Worm (Caenorhabditis elegans) whole organism, L1 larva: Measurements from ENCODE around the gene C35D10.7.

Experiments used
- C16A3.4 ChIP-seq: fragments of 150-350 bp; optimal IDR thresholded peaks from 2 replicates; lab custom pipeline; 2014; ENCODE audit warnings: missing biosample characterization, missing genetic modification characterization
- F16B12.6 ChIP-seq: fragments of 150-350 bp; optimal IDR thresholded peaks from 2 replicates; lab custom pipeline; 2014; ENCODE audit warnings: missing biosample characterization, missing genetic modification characterization
- aha-1 ChIP-seq: fragments of 150-350 bp; optimal IDR thresholded peaks from 2 replicates; lab custom pipeline; 2014; ENCODE audit warnings: missing biosample characterization, missing genetic modification characterization
- aly-2 ChIP-seq: fragments of 150-350 bp; optimal IDR thresholded peaks from 2 replicates; lab custom pipeline; 2014; ENCODE audit warnings: missing biosample characterization, missing genetic modification characterization
- ama-1 ChIP-seq: fragments of 150-350 bp; optimal IDR thresholded peaks from 2 replicates; lab custom pipeline; 2014
- ceh-63 ChIP-seq: fragments of 200-800 bp; sonication (Bioruptor generic); optimal IDR thresholded peaks from 2 replicates; lab custom pipeline; 2018; ENCODE audit warnings: mild to moderate bottlenecking, missing genetic modification characterization, missing compliant biosample characterization
- ceh-8 ChIP-seq: fragments of 200-800 bp; sonication (Bioruptor generic); optimal IDR thresholded peaks from 2 replicates; lab custom pipeline; 2018; ENCODE audit warnings: mild to moderate bottlenecking, missing genetic modification characterization, moderate library complexity, missing compliant biosample characterization
- ceh-82 ChIP-seq, 3 experiments: fragments of 150-350 bp in 1 of 3; sonication (generic microtip) in 2 of 3; optimal IDR thresholded peaks; 2 replicates each; lab custom pipeline; 2014 to 2017; ENCODE audit warnings: missing biosample characterization in 3 of 3, missing genetic modification characterization in 3 of 3
- ceh-88 ChIP-seq: fragments of 200-800 bp; sonication (Bioruptor generic); IDR thresholded peaks from 2 replicates; pipeline ENCODE4 v1.3.6; 2022; ENCODE audit warnings: missing genetic modification characterization, missing compliant biosample characterization
- ceh-90 ChIP-seq: sonication (generic microtip); optimal IDR thresholded peaks from 2 replicates; lab custom pipeline; 2016; ENCODE audit warnings: missing genetic modification characterization, missing compliant biosample characterization
- dpl-1 ChIP-seq, 3 experiments: fragments of 150-350 bp in 2 of 3; sonication (generic microtip) in 1 of 3; optimal IDR thresholded peaks; 2 replicates each; lab custom pipeline; 2014 to 2017; ENCODE audit warnings: missing biosample characterization in 3 of 3, missing genetic modification characterization in 3 of 3, missing genetic modification reagents in 3 of 3
- dsc-1 ChIP-seq: sonication (generic microtip); optimal IDR thresholded peaks from 2 replicates; lab custom pipeline; 2016; ENCODE audit warnings: mild to moderate bottlenecking, missing genetic modification characterization, missing compliant biosample characterization
- efl-1 ChIP-seq, 4 experiments: fragments of 150-350 bp; optimal IDR thresholded peaks in 3 of 4; peaks in 1 of 4; 1 replicate in 1 of 4; 2 replicates in 3 of 4; lab custom pipeline; 2014; ENCODE audit warnings: missing biosample characterization in 2 of 4, missing genetic modification characterization in 2 of 4, missing genetic modification reagents in 2 of 4
- efl-3 ChIP-seq: fragments of 200-800 bp; sonication (Bioruptor generic); optimal IDR thresholded peaks from 2 replicates; lab custom pipeline; 2018; ENCODE audit warnings: mild to moderate bottlenecking, missing genetic modification characterization, missing compliant biosample characterization
- egl-13 ChIP-seq: sonication (generic microtip); optimal IDR thresholded peaks from 2 replicates; lab custom pipeline; 2016; ENCODE audit warnings: missing genotype, missing genetic modification reagents, missing genetic modification characterization, missing compliant biosample characterization
- fkh-10 ChIP-seq: sonication (generic microtip); optimal IDR thresholded peaks from 2 replicates; lab custom pipeline; 2017; ENCODE audit warnings: missing biosample characterization, missing genetic modification reagents, missing genetic modification characterization
- fkh-8 ChIP-seq: sonication (generic microtip); optimal IDR thresholded peaks from 2 replicates; lab custom pipeline; 2016; ENCODE audit warnings: mild to moderate bottlenecking, missing genetic modification characterization, missing compliant biosample characterization
- fos-1 ChIP-seq: fragments of 150-350 bp; optimal IDR thresholded peaks from 2 replicates; lab custom pipeline; 2014; ENCODE audit warnings: missing biosample characterization, missing genetic modification characterization
- hlh-17 ChIP-seq: fragments of 200-800 bp; sonication (Bioruptor generic); optimal IDR thresholded peaks from 2 replicates; lab custom pipeline; 2018; ENCODE audit warnings: missing genetic modification characterization, mild to moderate bottlenecking, missing compliant biosample characterization, moderate library complexity, borderline replicate concordance
- hpl-2 ChIP-seq: fragments of 150-350 bp; optimal IDR thresholded peaks from 2 replicates; lab custom pipeline; 2014; ENCODE audit warnings: missing biosample characterization, missing genetic modification reagents, missing genetic modification characterization
- irx-1 ChIP-seq: sonication (generic microtip); optimal IDR thresholded peaks from 2 replicates; lab custom pipeline; 2016; ENCODE audit warnings: missing genetic modification characterization, missing compliant biosample characterization
- lin-14 ChIP-seq: fragments of 200-800 bp; sonication (Bioruptor generic); optimal IDR thresholded peaks from 2 replicates; lab custom pipeline; 2018; ENCODE audit warnings: mild to moderate bottlenecking, missing genetic modification characterization, moderate library complexity, missing compliant biosample characterization
- lin-35 ChIP-seq, 2 experiments: fragments of 150-350 bp; optimal IDR thresholded peaks; 2 replicates each; lab custom pipeline; 2014; ENCODE audit warnings: missing biosample characterization in 2 of 2, missing genetic modification characterization in 2 of 2, missing genetic modification reagents in 2 of 2
- lir-3 ChIP-seq: sonication (generic microtip); optimal IDR thresholded peaks from 2 replicates; lab custom pipeline; 2016; ENCODE audit warnings: mild to moderate bottlenecking, missing genetic modification characterization, moderate library complexity, missing compliant biosample characterization; ENCODE audit not compliant: poor library complexity
- mab-9 ChIP-seq: fragments of 200-800 bp; sonication (Bioruptor generic); IDR thresholded peaks from 2 replicates; pipeline ENCODE4 v1.3.6; 2022; ENCODE audit warnings: missing genetic modification reagents, missing genetic modification characterization, missing compliant biosample characterization
- mdl-1 ChIP-seq, 2 experiments: fragments of 150-350 bp; optimal IDR thresholded peaks; 2 replicates each; lab custom pipeline; 2014 to 2017; ENCODE audit warnings: missing biosample characterization in 2 of 2, missing genetic modification characterization in 2 of 2, inconsistent platforms in 1 of 2
- mep-1 ChIP-seq: fragments of 150-350 bp; optimal IDR thresholded peaks from 2 replicates; lab custom pipeline; 2014; ENCODE audit warnings: missing biosample characterization, missing genetic modification characterization
- nhr-11 ChIP-seq: fragments of 150-350 bp; optimal IDR thresholded peaks from 2 replicates; lab custom pipeline; 2014; ENCODE audit warnings: missing biosample characterization, missing genetic modification characterization
- nhr-19 ChIP-seq: fragments of 200-800 bp; sonication (Bioruptor generic); conservative IDR thresholded peaks from 2 replicates; pipeline ENCODE4 v1.3.6; 2022; ENCODE audit warnings: missing genetic modification characterization, missing compliant biosample characterization
- nhr-20 ChIP-seq: sonication (generic microtip); optimal IDR thresholded peaks from 2 replicates; lab custom pipeline; 2016; ENCODE audit warnings: mild to moderate bottlenecking, missing genetic modification characterization, missing compliant biosample characterization
- nhr-237 ChIP-seq: fragments of 150-350 bp; optimal IDR thresholded peaks from 2 replicates; lab custom pipeline; 2014; ENCODE audit warnings: missing biosample characterization, missing genetic modification characterization
- nhr-28 ChIP-seq: fragments of 150-350 bp; optimal IDR thresholded peaks from 2 replicates; lab custom pipeline; 2014; ENCODE audit warnings: missing biosample characterization, missing genetic modification characterization
- nhr-76 ChIP-seq: sonication (generic microtip); optimal IDR thresholded peaks from 2 replicates; lab custom pipeline; 2017; ENCODE audit warnings: missing biosample characterization, missing genetic modification characterization
- nhr-84 ChIP-seq: sonication (generic microtip); optimal IDR thresholded peaks from 2 replicates; lab custom pipeline; 2017; ENCODE audit warnings: missing biosample characterization, missing genetic modification characterization
- nhr-85 ChIP-seq: sonication (generic microtip); peaks from one replicate; lab custom pipeline; 2016; ENCODE audit warnings: missing genetic modification characterization, inconsistent platforms, missing compliant biosample characterization
- pax-3 ChIP-seq: fragments of 200-800 bp; sonication (Bioruptor generic); optimal IDR thresholded peaks from 2 replicates; lab custom pipeline; 2018; ENCODE audit warnings: mild to moderate bottlenecking, missing genetic modification characterization, moderate library complexity, missing compliant biosample characterization
- rnt-1 ChIP-seq: sonication (generic microtip); optimal IDR thresholded peaks from 2 replicates; lab custom pipeline; 2016; ENCODE audit warnings: mild to moderate bottlenecking, missing genetic modification characterization, moderate library complexity, missing compliant biosample characterization
- skn-1 ChIP-seq: fragments of 150-350 bp; optimal IDR thresholded peaks from 2 replicates; lab custom pipeline; 2014; ENCODE audit warnings: missing biosample characterization, missing genetic modification characterization
- snpc-4 ChIP-seq: fragments of 150-350 bp; optimal IDR thresholded peaks from 2 replicates; lab custom pipeline; 2014; ENCODE audit warnings: missing biosample characterization, missing genetic modification characterization
- sox-4 ChIP-seq: sonication (generic microtip); optimal IDR thresholded peaks from 2 replicates; lab custom pipeline; 2016; ENCODE audit warnings: missing genetic modification characterization, missing compliant biosample characterization
- sptf-1 ChIP-seq: fragments of 150-350 bp; optimal IDR thresholded peaks from 2 replicates; lab custom pipeline; 2014; ENCODE audit warnings: missing biosample characterization, missing genetic modification characterization
- tbx-2 ChIP-seq: sonication (generic microtip); optimal IDR thresholded peaks from 2 replicates; lab custom pipeline; 2016; ENCODE audit warnings: missing genetic modification characterization, missing compliant biosample characterization
- tlp-1 ChIP-seq: fragments of 150-350 bp; optimal IDR thresholded peaks from 2 replicates; lab custom pipeline; 2014; ENCODE audit warnings: missing biosample characterization, missing genetic modification characterization
- unc-86 ChIP-seq: sonication (generic microtip); optimal IDR thresholded peaks from 2 replicates; lab custom pipeline; 2016; ENCODE audit warnings: missing genetic modification characterization, missing compliant biosample characterization
- zag-1 ChIP-seq: fragments of 150-350 bp; optimal IDR thresholded peaks from 2 replicates; lab custom pipeline; 2014; ENCODE audit warnings: missing biosample characterization, missing genetic modification characterization
- zip-4 ChIP-seq: fragments of 200-800 bp; sonication (Bioruptor generic); optimal IDR thresholded peaks from 2 replicates; lab custom pipeline; 2018; ENCODE audit warnings: mild to moderate bottlenecking, missing genetic modification characterization, moderate library complexity, missing compliant biosample characterization
- ztf-11 ChIP-seq, 2 experiments: sonication (generic microtip); optimal IDR thresholded peaks; 2 replicates each; lab custom pipeline; 2016 to 2017; ENCODE audit warnings: missing genetic modification characterization in 2 of 2, missing biosample characterization in 1 of 2, missing compliant biosample characterization in 1 of 2

C35D10.7 gene

DNA sequence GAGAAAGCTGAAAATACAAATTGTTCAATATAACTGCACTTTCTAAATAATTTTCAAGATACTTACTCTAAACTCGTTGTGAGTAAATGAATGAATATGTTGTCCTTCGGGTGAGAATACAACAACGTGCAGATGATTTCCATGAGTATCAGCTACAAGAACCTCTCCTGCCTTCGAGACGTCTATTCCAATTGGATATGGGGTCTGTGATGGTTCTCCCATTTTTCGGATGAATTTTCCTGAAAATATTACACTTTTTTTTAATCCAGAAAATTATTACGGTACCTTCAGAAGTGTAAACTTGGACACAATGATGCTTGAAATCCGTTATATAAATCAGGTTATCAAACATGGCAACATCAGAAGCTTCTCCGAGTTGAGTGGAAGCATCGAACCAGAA, 39.3 kb downstream of the C35D10.7 start:
- TF ChIP-seq nhr-237 (tag; lab: Kevin White, UChicago) (no peak), efl-1 (optimal IDR thresholded peaks at IDR 0.05; lab: Kevin White, UChicago) (no peak), efl-1 (GFP tag; optimal IDR thresholded peaks at IDR 0.05 in 1 of 2; lab: Kevin White, UChicago) (peak in 1 of 2 experiments; percentile 83), ceh-82 (tag; optimal IDR thresholded peaks at IDR 0.05; lab: Kevin White, UChicago) (no peak), dpl-1 (GFP tag; optimal IDR thresholded peaks at IDR 0.05; lab: Kevin White, UChicago) (no peak), F16B12.6 (tag; lab: Kevin White, UChicago) (no peak), aly-2 (tag; lab: Kevin White, UChicago) (peak; percentile 33), snpc-4 (no peak)

DNA sequence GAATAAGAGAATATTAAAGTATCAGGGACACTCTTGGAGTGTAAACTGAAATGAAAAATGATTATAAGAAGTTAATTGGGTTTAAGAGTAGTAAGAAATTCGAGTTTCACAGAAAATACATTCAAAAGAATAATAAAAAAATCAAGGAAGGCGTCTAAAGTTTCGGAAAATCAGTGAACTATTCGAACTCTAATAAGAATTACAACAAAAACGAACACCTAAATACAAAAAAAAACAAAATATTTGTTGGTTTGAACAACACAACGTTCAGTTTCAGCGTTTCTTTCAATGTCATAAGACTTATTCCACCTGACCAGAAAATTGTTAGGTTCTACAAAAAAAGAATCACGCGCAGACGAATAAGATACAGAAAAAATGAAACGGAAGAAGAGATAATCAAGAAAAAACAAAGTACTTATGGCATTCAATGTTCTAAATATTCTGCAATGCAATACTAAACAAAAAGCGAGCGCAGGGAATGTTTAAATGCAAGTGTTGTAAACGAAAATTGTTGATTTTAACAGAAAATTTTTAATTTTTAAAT, 43.1 kb downstream of the C35D10.7 start, which contains the start of gene nhl-2:
nhl-2 (minus strand) TSS at position 51 of the 544 bp plus-strand sequence.
- no peak for TF ChIP-seq aly-2 (tag; lab: Kevin White, UChicago)
- no peak for TF ChIP-seq efl-1 (optimal IDR thresholded peaks at IDR 0.05; lab: Kevin White, UChicago)
- peak in 1 of 2 experiments; percentile 84 for TF ChIP-seq efl-1 (GFP tag; optimal IDR thresholded peaks at IDR 0.05 in 1 of 2; lab: Kevin White, UChicago)
- TF ChIP-seq zag-1 = no peak
- peak in 1 of 2 experiments; percentile 5 for TF ChIP-seq lin-35 (GFP tag; optimal IDR thresholded peaks at IDR 0.05; lab: Kevin White, UChicago)
- TF ChIP-seq ceh-63 = no peak
- no peak for TF ChIP-seq hlh-17 (GFP tag; lab: Kevin White, UChicago)
- TF ChIP-seq nhr-85 = peak; percentile 41
- TF ChIP-seq aha-1 (tag; lab: Kevin White, UChicago) = no peak

DNA sequence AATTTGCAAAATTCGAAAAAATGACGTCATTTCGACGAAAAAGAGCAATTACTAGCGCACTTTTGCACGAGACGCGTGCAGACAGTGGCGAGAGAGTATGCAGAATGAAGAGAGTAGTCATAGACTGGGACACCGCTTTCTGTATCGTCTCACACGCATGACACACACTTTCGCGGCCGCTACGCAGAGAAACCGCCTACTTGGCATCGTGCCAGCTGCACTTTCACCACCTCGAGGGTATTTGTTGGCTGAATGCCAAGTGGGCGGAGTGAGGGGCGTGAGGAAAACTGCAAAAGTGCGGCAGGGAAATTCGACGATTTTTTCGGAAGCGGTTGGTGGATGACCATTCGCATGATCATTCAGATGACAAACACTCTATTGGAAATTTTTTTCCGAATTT, 43.7 kb downstream of the C35D10.7 start:
- TF ChIP-seq hpl-2 (GFP tag; lab: Kevin White, UChicago) (peak; percentile 95), fkh-10 (GFP tag; lab: Kevin White, UChicago) (peak; percentile 99), mab-9 (GFP tag; lab: Robert Waterston, UW) (peak; percentile 98), nhr-11 (tag; lab: Kevin White, UChicago) (peak; percentile 94), mdl-1 (tag; optimal IDR thresholded peaks at IDR 0.05; lab: Kevin White, UChicago) (peak; percentile 45 to 99), nhr-76 (tag; lab: Kevin White, UChicago) (peak; percentile 69), lir-3 (tag; lab: Kevin White, UChicago) (peak; percentile 98), aly-2 (tag; lab: Kevin White, UChicago) (peak; percentile 90), tbx-2 (tag; lab: Kevin White, UChicago) (peak; percentile 100), zag-1 (peak; percentile 30), skn-1 (peak; percentile 95), snpc-4 (peak; percentile 84), ztf-11 (tag; optimal IDR thresholded peaks at IDR 0.05; lab: Kevin White, UChicago) (peak in 1 of 2 experiments; percentile 99), sptf-1 (tag; lab: Kevin White, UChicago) (no peak), C16A3.4 (tag; lab: Kevin White, UChicago) (peak; percentile 99), rnt-1 (tag; lab: Kevin White, UChicago) (peak; percentile 98), hlh-17 (GFP tag; lab: Kevin White, UChicago) (no peak), mep-1 (peak; percentile 96), fkh-8 (peak; percentile 100), nhr-20 (peak; percentile 100), irx-1 (tag; lab: Kevin White, UChicago) (peak; percentile 98), ceh-8 (GFP tag; lab: Kevin White, UChicago) (peak; percentile 99), lin-14 (peak; percentile 100), F16B12.6 (tag; lab: Kevin White, UChicago) (peak; percentile 68), unc-86 (tag; lab: Kevin White, UChicago) (peak; percentile 100), efl-3 (GFP tag; lab: Kevin White, UChicago) (peak; percentile 95), ama-1 (lab: Kevin White, UChicago) (no peak), nhr-84 (no peak), pax-3 (peak; percentile 100), sox-4 (tag; lab: Kevin White, UChicago) (peak; percentile 99), ceh-88 (peak; percentile 99), zip-4 (GFP tag; lab: Kevin White, UChicago) (peak; percentile 96), egl-13 (tag; lab: Kevin White, UChicago) (peak; percentile 100), ceh-63 (peak; percentile 92), nhr-28 (tag; lab: Kevin White, UChicago) (no peak), dsc-1 (peak; percentile 100), fos-1 (tag; lab: Kevin White, UChicago) (peak; percentile 97), ceh-90 (peak; percentile 73), tlp-1 (tag; lab: Kevin White, UChicago) (no peak), nhr-19 (GFP tag; lab: Robert Waterston, UW) (peak; percentile 100)
